Fruit fly (Drosophila melanogaster) whole organism, embryonic: ENCODE data around the gene CG10185.

Source experiments
- Bteb2 ChIP-seq: fragments of 200-800 bp; sonication (Bioruptor generic); optimal IDR thresholded peaks from 2 replicates; lab custom pipeline; 2016; ENCODE audit warnings: missing biosample characterization, missing genetic modification characterization
- CG11696 ChIP-seq: fragments of 200-800 bp; sonication (Bioruptor generic); IDR thresholded peaks from 2 replicates; pipeline ENCODE4 v1.3.6; 2022; ENCODE audit warnings: missing biosample characterization, missing genetic modification characterization
- CG13123 ChIP-seq: fragments of 200-800 bp; sonication (Bioruptor generic); optimal IDR thresholded peaks from 2 replicates; lab custom pipeline; 2016; ENCODE audit warnings: missing biosample characterization, missing genetic modification characterization
- CG13296 ChIP-seq: fragments of 200-800 bp; sonication (Bioruptor generic); optimal IDR thresholded peaks from 3 replicates; lab custom pipeline; 2018; ENCODE audit warnings: missing biosample characterization, mild to moderate bottlenecking, missing genetic modification characterization
- CG14710 ChIP-seq: fragments of 200-800 bp; sonication (Bioruptor generic); optimal IDR thresholded peaks from 3 replicates; lab custom pipeline; 2019; ENCODE audit warnings: missing biosample characterization, mild to moderate bottlenecking, missing genetic modification characterization, moderate library complexity
- CG14860 ChIP-seq: fragments of 200-800 bp; sonication (Bioruptor generic); IDR thresholded peaks from 3 replicates; pipeline ENCODE4 v1.3.6; 2022; ENCODE audit warnings: missing biosample characterization, missing genetic modification characterization; ENCODE audit not compliant: partially characterized antibody
- CG15514 ChIP-seq: fragments of 200-800 bp; sonication (Bioruptor generic); optimal IDR thresholded peaks from 3 replicates; lab custom pipeline; 2017; ENCODE audit warnings: missing biosample characterization, missing genetic modification characterization, mild to moderate bottlenecking, moderate library complexity, missing genetic modification reagents
- CG1792 ChIP-seq: fragments of 200-800 bp; sonication (Bioruptor generic); optimal IDR thresholded peaks from 2 replicates; lab custom pipeline; 2016; ENCODE audit warnings: missing biosample characterization, missing genetic modification characterization
- CG1832 ChIP-seq: fragments of 200-800 bp; sonication (Bioruptor generic); optimal IDR thresholded peaks from 2 replicates; lab custom pipeline; 2017; ENCODE audit warnings: missing biosample characterization, mild to moderate bottlenecking, missing genetic modification characterization, inconsistent platforms
- CG30431 ChIP-seq: fragments of 200-800 bp; sonication (Bioruptor generic); optimal IDR thresholded peaks from 2 replicates; lab custom pipeline; 2017; ENCODE audit warnings: missing biosample characterization, missing genetic modification characterization
- CG33213 ChIP-seq: fragments of 200-800 bp; sonication (Bioruptor generic); optimal IDR thresholded peaks from 3 replicates; lab custom pipeline; 2016; ENCODE audit warnings: missing biosample characterization, missing genetic modification characterization
- CG4424 ChIP-seq: fragments of 200-800 bp; sonication (Bioruptor generic); optimal IDR thresholded peaks from 3 replicates; lab custom pipeline; 2016; ENCODE audit warnings: missing biosample characterization, missing genetic modification characterization
- CG6765 ChIP-seq: fragments of 200-800 bp; sonication (Bioruptor generic); optimal IDR thresholded peaks from 3 replicates; lab custom pipeline; 2017; ENCODE audit warnings: missing biosample characterization, mild to moderate bottlenecking, missing genetic modification characterization
- CG7357 ChIP-seq: fragments of 200-800 bp; sonication (Bioruptor generic); IDR thresholded peaks from 3 replicates; pipeline ENCODE4 v1.3.6; 2022; ENCODE audit warnings: missing biosample characterization, missing genetic modification characterization
- CG8089 ChIP-seq: fragments of 200-800 bp; sonication (Bioruptor generic); optimal IDR thresholded peaks from 3 replicates; lab custom pipeline; 2016; ENCODE audit warnings: missing biosample characterization, missing genetic modification characterization
- CG8478 ChIP-seq: fragments of >200 bp; optimal IDR thresholded peaks from 2 replicates; lab custom pipeline; 2018
- Deaf1 ChIP-seq: fragments of 200-800 bp; optimal IDR thresholded peaks from 3 replicates; lab custom pipeline; 2019; ENCODE audit warnings: missing biosample characterization, mild to moderate bottlenecking, missing genetic modification characterization, moderate library complexity
- Dp ChIP-seq: fragments of 200-800 bp; sonication (Bioruptor generic); optimal IDR thresholded peaks from 2 replicates; lab custom pipeline; 2018; ENCODE audit warnings: missing biosample characterization, mild to moderate bottlenecking, missing genetic modification characterization, moderate library complexity
- Dref ChIP-seq: fragments of 200-800 bp; sonication (Bioruptor generic); IDR thresholded peaks from 2 replicates; pipeline ENCODE4 v1.3.6; 2022; ENCODE audit warnings: missing biosample characterization, missing genetic modification characterization
- ERR ChIP-seq: fragments of 200-800 bp; sonication (Bioruptor generic); optimal IDR thresholded peaks from 2 replicates; lab custom pipeline; 2016; ENCODE audit warnings: missing biosample characterization, missing genetic modification characterization
- Fer3 ChIP-seq: fragments of 200-800 bp; sonication (Bioruptor generic); optimal IDR thresholded peaks from 2 replicates; lab custom pipeline; 2018; ENCODE audit warnings: missing biosample characterization, mild to moderate bottlenecking, missing genetic modification characterization, moderate library complexity
- H15 ChIP-seq: fragments of 200-800 bp; sonication (Bioruptor generic); IDR thresholded peaks from 3 replicates; pipeline ENCODE4 v1.3.6; 2022; ENCODE audit warnings: missing biosample characterization, missing genetic modification characterization
- Hey ChIP-seq: fragments of 200-800 bp; sonication (Bioruptor generic); optimal IDR thresholded peaks from 3 replicates; lab custom pipeline; 2018; ENCODE audit warnings: missing biosample characterization, mild to moderate bottlenecking, missing genetic modification characterization
- Hr39 ChIP-seq: fragments of >200 bp; optimal IDR thresholded peaks from 2 replicates; lab custom pipeline; 2017
- Hr51 ChIP-seq, 2 experiments: fragments of 200-800 bp; sonication (Bioruptor generic); optimal IDR thresholded peaks; 2 replicates in 1 of 2; 3 replicates in 1 of 2; lab custom pipeline; 2016 to 2018; ENCODE audit warnings: missing biosample characterization in 2 of 2, missing genetic modification characterization in 2 of 2, mild to moderate bottlenecking in 1 of 2, moderate library complexity in 1 of 2
- MTF-1 ChIP-seq: fragments of 200-800 bp; sonication (Bioruptor generic); optimal IDR thresholded peaks from 2 replicates; lab custom pipeline; 2018; ENCODE audit warnings: missing biosample characterization, mild to moderate bottlenecking, missing genetic modification characterization, borderline replicate concordance
- Mrtf ChIP-seq: fragments of 200-800 bp; sonication (Bioruptor generic); IDR thresholded peaks from 3 replicates; pipeline ENCODE4 v1.3.6; 2022; ENCODE audit warnings: missing biosample characterization, missing genetic modification characterization
- Nf-YB ChIP-seq: fragments of 200-800 bp; sonication (Bioruptor generic); optimal IDR thresholded peaks from 3 replicates; lab custom pipeline; 2019; ENCODE audit warnings: missing biosample characterization, mild to moderate bottlenecking, missing genetic modification characterization, moderate library complexity
- Poxn ChIP-seq: fragments of 200-800 bp; sonication (Bioruptor generic); IDR thresholded peaks from 2 replicates; pipeline ENCODE4 v1.3.6; 2022; ENCODE audit warnings: missing biosample characterization, missing genetic modification characterization
- Usf ChIP-seq: fragments of 200-800 bp; sonication (Bioruptor generic); optimal IDR thresholded peaks from 2 replicates; lab custom pipeline; 2017; ENCODE audit warnings: missing genotype, missing biosample characterization, missing genetic modification characterization
- ap ChIP-seq: fragments of 200-800 bp; sonication (Bioruptor generic); IDR thresholded peaks from 2 replicates; pipeline ENCODE4 v1.3.6; 2022; ENCODE audit warnings: missing biosample characterization, missing genetic modification characterization
- az2 ChIP-seq: fragments of 200-800 bp; sonication (Bioruptor generic); optimal IDR thresholded peaks from 3 replicates; lab custom pipeline; 2016; ENCODE audit warnings: missing biosample characterization, missing genetic modification characterization
- bbx ChIP-seq: fragments of 200-800 bp; sonication (Bioruptor generic); IDR thresholded peaks from 2 replicates; pipeline ENCODE4 v1.3.6; 2022; ENCODE audit warnings: missing biosample characterization, missing genetic modification characterization; ENCODE audit not compliant: partially characterized antibody
- chm ChIP-seq: fragments of 200-800 bp; sonication (Bioruptor generic); IDR thresholded peaks from 2 replicates; pipeline ENCODE4 v1.3.6; 2022; ENCODE audit warnings: missing biosample characterization, missing genetic modification characterization
- fd102C ChIP-seq: fragments of 200-800 bp; sonication (Bioruptor generic); optimal IDR thresholded peaks from 2 replicates; lab custom pipeline; 2018; ENCODE audit warnings: missing biosample characterization, mild to moderate bottlenecking, missing genetic modification characterization, moderate library complexity
- gce ChIP-seq: fragments of 200-800 bp; sonication (Bioruptor generic); IDR thresholded peaks from 3 replicates; pipeline ENCODE4 v1.3.6; 2022; ENCODE audit warnings: missing biosample characterization, missing genetic modification characterization
- gcm2 ChIP-seq: fragments of 200-800 bp; sonication (Bioruptor generic); optimal IDR thresholded peaks from 2 replicates; lab custom pipeline; 2016; ENCODE audit warnings: missing biosample characterization, missing genetic modification characterization
- jigr1 ChIP-seq: fragments of 200-800 bp; sonication (Bioruptor generic); IDR thresholded peaks from 3 replicates; pipeline ENCODE4 v1.3.6; 2022; ENCODE audit warnings: missing biosample characterization, missing genetic modification characterization
- klu ChIP-seq: fragments of 200-800 bp; sonication (Bioruptor generic); IDR thresholded peaks from 2 replicates; pipeline ENCODE4 v1.3.6; 2022; ENCODE audit warnings: missing biosample characterization, missing genetic modification characterization
- lab ChIP-seq: fragments of 200-800 bp; sonication (Bioruptor generic); optimal IDR thresholded peaks from 3 replicates; lab custom pipeline; 2017; ENCODE audit warnings: missing biosample characterization, missing genetic modification characterization, mild to moderate bottlenecking, moderate library complexity, missing genetic modification reagents
- lmd ChIP-seq: fragments of 200-800 bp; sonication (Bioruptor generic); IDR thresholded peaks from 2 replicates; pipeline ENCODE4 v1.3.6; 2022; ENCODE audit warnings: missing biosample characterization, missing genetic modification characterization
- mld ChIP-seq: fragments of 200-800 bp; sonication (Bioruptor generic); IDR thresholded peaks from 3 replicates; pipeline ENCODE4 v1.3.6; 2022; ENCODE audit warnings: missing biosample characterization, missing genetic modification characterization; ENCODE audit not compliant: partially characterized antibody
- nerfin-1 ChIP-seq: fragments of 200-800 bp; sonication (Bioruptor generic); optimal IDR thresholded peaks from 3 replicates; lab custom pipeline; 2019; ENCODE audit warnings: missing biosample characterization, mild to moderate bottlenecking, missing genetic modification characterization, moderate library complexity
- p53 ChIP-seq: fragments of 200-800 bp; sonication (Bioruptor generic); optimal IDR thresholded peaks from 2 replicates; lab custom pipeline; 2016; ENCODE audit warnings: missing biosample characterization, missing genetic modification characterization
- pfk ChIP-seq: fragments of 200-800 bp; sonication (Bioruptor generic); optimal IDR thresholded peaks from 2 replicates; lab custom pipeline; 2018; ENCODE audit warnings: missing biosample characterization, mild to moderate bottlenecking, missing genetic modification characterization, moderate library complexity
- sc ChIP-seq, 3 experiments: fragments of >200 bp in 2 of 3; fragments of 200-800 bp in 1 of 3; sonication (Bioruptor generic) in 1 of 3; optimal IDR thresholded peaks; 2 replicates in 2 of 3; 3 replicates in 1 of 3; lab custom pipeline; 2017; ENCODE audit warnings: mild to moderate bottlenecking in 1 of 3, missing biosample characterization in 1 of 3, missing genetic modification characterization in 1 of 3, missing genetic modification reagents in 1 of 3
- scrt ChIP-seq: fragments of 200-800 bp; sonication (Bioruptor generic); optimal IDR thresholded peaks from 2 replicates; lab custom pipeline; 2018; ENCODE audit warnings: missing biosample characterization, mild to moderate bottlenecking, missing genetic modification characterization, moderate library complexity
- vnd ChIP-seq: fragments of 200-800 bp; sonication (Bioruptor generic); IDR thresholded peaks from 3 replicates; pipeline ENCODE4 v1.3.6; 2022; ENCODE audit warnings: missing biosample characterization, missing genetic modification characterization; ENCODE audit not compliant: partially characterized antibody
- vvl ChIP-seq: fragments of 200-800 bp; sonication (Bioruptor generic); IDR thresholded peaks from 2 replicates; pipeline ENCODE4 v1.3.6; 2022; ENCODE audit warnings: missing biosample characterization, missing genetic modification characterization
- wdn ChIP-seq: fragments of 200-800 bp; sonication (Bioruptor generic); IDR thresholded peaks from 2 replicates; pipeline ENCODE4 v1.3.6; 2022; ENCODE audit warnings: missing biosample characterization, missing genetic modification characterization

The CG10185 gene

dm6 chr3R:16039557-16039956 is 27.8 kb downstream of the CG10185 start:
- TF ChIP-seq CG6765 (GFP tag; lab: Kevin White, UChicago) (no peak), Hr39 (peak; percentile 9), Hey (tag; lab: Kevin White, UChicago) (no peak), Dp (GFP tag; lab: Kevin White, UChicago) (no peak), H15 (GFP tag; lab: Robert Waterston, UW) (no peak), p53 (GFP tag; lab: Kevin White, UChicago) (no peak), ap (GFP tag; lab: Robert Waterston, UW) (no peak), CG8478 (lab: Kevin White, UChicago) (peak; percentile 43)
- TF ChIP-seq, all 482 proteins: peak for 2

- no peak for TF ChIP-seq az2 (GFP tag; lab: Kevin White, UChicago)
- TF ChIP-seq CG1832 (GFP tag; lab: Kevin White, UChicago): peak; percentile 27
- TF ChIP-seq Deaf1 (tag; lab: Kevin White, UChicago): no peak
- TF ChIP-seq CG14860: no peak
- no peak for TF ChIP-seq scrt (GFP tag; lab: Kevin White, UChicago)
- TF ChIP-seq Nf-YB: peak; percentile 97
- no peak for TF ChIP-seq klu (GFP tag; lab: Robert Waterston, UW)
- no peak for TF ChIP-seq nerfin-1
- 0 out of 2 replicates have a peak, but pooled peaks have one; percentile 21 for TF ChIP-seq chm
- no peak for TF ChIP-seq CG33213 (GFP tag; lab: Kevin White, UChicago)
- TF ChIP-seq Hr51 (GFP tag; optimal IDR thresholded peaks at IDR 0.05; lab: Kevin White, UChicago): no peak
- no peak for TF ChIP-seq CG11696 (GFP tag; lab: Robert Waterston, UW)
- no peak for TF ChIP-seq wdn (GFP tag; lab: Robert Waterston, UW)
- TF ChIP-seq vnd (GFP tag; lab: Robert Waterston, UW): 0 out of 3 replicates have a peak, but pooled peaks have one; percentile 11
- no peak for TF ChIP-seq CG14710 (tag; lab: Kevin White, UChicago)
- TF ChIP-seq CG13296 (GFP tag; lab: Kevin White, UChicago): no peak
- TF ChIP-seq CG30431 (GFP tag; lab: Kevin White, UChicago): no peak
- no peak for TF ChIP-seq fd102C
- TF ChIP-seq Dref (GFP tag; lab: Robert Waterston, UW): 0 out of 2 replicates have a peak, but pooled peaks have one; percentile 5
- TF ChIP-seq vvl (GFP tag; lab: Robert Waterston, UW): no peak
- no peak for TF ChIP-seq CG7357 (GFP tag; lab: Robert Waterston, UW)
- TF ChIP-seq gce (GFP tag; lab: Robert Waterston, UW): no peak
- TF ChIP-seq lmd (GFP tag; lab: Robert Waterston, UW): no peak
- no peak for TF ChIP-seq CG15514 (GFP tag; lab: Kevin White, UChicago)
- no peak for TF ChIP-seq jigr1 (GFP tag; lab: Robert Waterston, UW)
- no peak for TF ChIP-seq CG1792 (GFP tag; lab: Kevin White, UChicago)
- TF ChIP-seq ERR (GFP tag; lab: Kevin White, UChicago): no peak
- TF ChIP-seq CG8089 (GFP tag; lab: Kevin White, UChicago): no peak
- TF ChIP-seq MTF-1 (GFP tag; lab: Kevin White, UChicago): no peak
- TF ChIP-seq Usf (GFP tag; lab: Kevin White, UChicago): no peak
- no peak for TF ChIP-seq bbx (GFP tag; lab: Robert Waterston, UW)
- TF ChIP-seq sc (optimal IDR thresholded peaks at IDR 0.05; lab: Kevin White, UChicago): no peak
- TF ChIP-seq sc (GFP tag; optimal IDR thresholded peaks at IDR 0.05; lab: Kevin White, UChicago): no peak
- no peak for TF ChIP-seq CG4424
- no peak for TF ChIP-seq Fer3 (tag; lab: Kevin White, UChicago)
- TF ChIP-seq gcm2 (GFP tag; lab: Kevin White, UChicago): no peak
- TF ChIP-seq mld (GFP tag; lab: Robert Waterston, UW): 0 out of 3 replicates have a peak, but pooled peaks have one; percentile 38
- no peak for TF ChIP-seq pfk
- no peak for TF ChIP-seq Poxn
- TF ChIP-seq Mrtf (GFP tag; lab: Robert Waterston, UW): no peak
- no peak for TF ChIP-seq lab (GFP tag; lab: Kevin White, UChicago)
- no peak for TF ChIP-seq CG13123 (GFP tag; lab: Kevin White, UChicago)
- TF ChIP-seq Bteb2 (GFP tag; lab: Kevin White, UChicago): no peak
Observed at dm6 chr3R:16038049-16038448, 29.3 kb downstream of the CG10185 start.
